Worm (Caenorhabditis elegans): Measurements from ENCODE around the gene F40E12.1.

- TF ChIP-seq W03F9.2 (tag; optimal IDR thresholded peaks at IDR 0.05) = no peak
- no peak for TF ChIP-seq dao-5 (tag; optimal IDR thresholded peaks at IDR 0.05)
Measured at ce11 chrII:3640197-3640596, 22.6 kb downstream of the F40E12.1 start, which contains the start of gene M151.10.

Data from whole organism, L4/young adult.